Worm (Caenorhabditis elegans) whole organism, L4 larva: Measurements from ENCODE around the gene F26G1.9.

Experiments
- ZK546.5 ChIP-seq, 2 experiments: sonication (generic microtip); optimal IDR thresholded peaks; 2 replicates each; lab custom pipeline; 2017; ENCODE audit warnings: missing biosample characterization in 2 of 2, missing genetic modification characterization in 2 of 2
- daf-16 ChIP-seq, 3 experiments: sonication (generic microtip); optimal IDR thresholded peaks; 2 replicates each; lab custom pipeline; 2016 to 2017; ENCODE audit warnings: missing genetic modification characterization in 3 of 3, missing genetic modification reagents in 3 of 3, mild to moderate bottlenecking in 2 of 3, missing compliant biosample characterization in 2 of 3, missing biosample characterization in 1 of 3, moderate library complexity in 1 of 3

ce11 chrII:4771282-4771681, 2.5 kb downstream of the F26G1.9 start, which contains the start of gene F26G1.5:
- TF ChIP-seq daf-16 (GFP tag; optimal IDR thresholded peaks at IDR 0.05; lab: Kevin White, UChicago) (no peak), daf-16 (tag; optimal IDR thresholded peaks at IDR 0.05; lab: Kevin White, UChicago) (no peak), ZK546.5 (tag; optimal IDR thresholded peaks at IDR 0.05; lab: Kevin White, UChicago) (no peak)
